Worm (Caenorhabditis elegans) whole organism, L1 larva: ENCODE data around the gene set-12.

Source experiments
- aha-1 ChIP-seq: fragments of 150-350 bp; optimal IDR thresholded peaks from 2 replicates; lab custom pipeline; 2014; ENCODE audit warnings: missing biosample characterization, missing genetic modification characterization
- ceh-82 ChIP-seq, 3 experiments: fragments of 150-350 bp in 1 of 3; sonication (generic microtip) in 2 of 3; optimal IDR thresholded peaks; 2 replicates each; lab custom pipeline; 2014 to 2017; ENCODE audit warnings: missing biosample characterization in 3 of 3, missing genetic modification characterization in 3 of 3
- fkh-10 ChIP-seq: sonication (generic microtip); optimal IDR thresholded peaks from 2 replicates; lab custom pipeline; 2017; ENCODE audit warnings: missing biosample characterization, missing genetic modification reagents, missing genetic modification characterization
- lin-39 ChIP-seq: fragments of 150-350 bp; optimal IDR thresholded peaks from 2 replicates; lab custom pipeline; 2014; ENCODE audit warnings: missing biosample characterization, missing genetic modification reagents, missing genetic modification characterization
- mdl-1 ChIP-seq, 2 experiments: fragments of 150-350 bp; optimal IDR thresholded peaks; 2 replicates each; lab custom pipeline; 2014 to 2017; ENCODE audit warnings: missing biosample characterization in 2 of 2, missing genetic modification characterization in 2 of 2, inconsistent platforms in 1 of 2
- nhr-11 ChIP-seq: fragments of 150-350 bp; optimal IDR thresholded peaks from 2 replicates; lab custom pipeline; 2014; ENCODE audit warnings: missing biosample characterization, missing genetic modification characterization
- nhr-28 ChIP-seq: fragments of 150-350 bp; optimal IDR thresholded peaks from 2 replicates; lab custom pipeline; 2014; ENCODE audit warnings: missing biosample characterization, missing genetic modification characterization
- sptf-1 ChIP-seq: fragments of 150-350 bp; optimal IDR thresholded peaks from 2 replicates; lab custom pipeline; 2014; ENCODE audit warnings: missing biosample characterization, missing genetic modification characterization
- unc-62 ChIP-seq: fragments of 150-350 bp; optimal IDR thresholded peaks from 2 replicates; lab custom pipeline; 2014; ENCODE audit warnings: missing biosample characterization, missing genetic modification reagents, missing genetic modification characterization

DNA sequence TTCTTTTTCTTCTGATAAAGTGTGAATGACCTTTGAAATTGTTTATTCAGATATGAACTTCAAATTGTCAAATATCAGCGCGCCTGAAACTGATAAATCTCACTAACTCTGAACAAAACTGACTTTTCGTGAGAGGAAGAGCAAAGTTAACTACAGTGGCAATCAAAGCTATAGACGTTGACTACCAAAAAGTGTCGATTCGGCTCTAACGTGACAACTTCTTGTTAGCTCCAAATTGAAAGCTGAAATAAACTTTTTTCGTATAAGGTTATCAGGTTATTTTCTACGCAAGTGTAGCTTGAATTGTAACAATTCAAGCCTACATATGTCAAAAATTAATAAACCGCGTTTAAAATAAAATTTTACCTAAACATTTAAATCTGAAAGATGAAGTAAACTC lies 9.7 kb downstream of the set-12 start:
- TF ChIP-seq unc-62 (GFP tag; lab: Kevin White, UChicago) (no peak), nhr-28 (tag; lab: Kevin White, UChicago) (no peak), nhr-11 (tag; lab: Kevin White, UChicago) (no peak), aha-1 (tag; lab: Kevin White, UChicago) (no peak), ceh-82 (tag; optimal IDR thresholded peaks at IDR 0.05; lab: Kevin White, UChicago) (no peak), mdl-1 (tag; optimal IDR thresholded peaks at IDR 0.05; lab: Kevin White, UChicago) (no peak), sptf-1 (tag; lab: Kevin White, UChicago) (no peak), fkh-10 (GFP tag; lab: Kevin White, UChicago) (no peak), lin-39 (tag; lab: Kevin White, UChicago) (no peak)
